Fruit fly (Drosophila melanogaster) whole organism, pupa: Measurements from ENCODE around the gene MFS10.

Source experiments
- CG10348 ChIP-seq: fragments of 200-800 bp; sonication (Bioruptor generic); IDR thresholded peaks from 2 replicates; pipeline ENCODE4 v1.3.6; 2022; ENCODE audit warnings: missing biosample characterization, missing genetic modification characterization
- CG12605 ChIP-seq: fragments of 200-800 bp; sonication (Bioruptor generic); IDR thresholded peaks from 2 replicates; pipeline ENCODE4 v1.3.6; 2022; ENCODE audit warnings: missing biosample characterization, missing genetic modification characterization
- CG13204 ChIP-seq: fragments of 200-800 bp; sonication (Bioruptor generic); optimal IDR thresholded peaks from 2 replicates; lab custom pipeline; 2018; ENCODE audit warnings: missing biosample characterization, mild to moderate bottlenecking, missing genetic modification characterization, moderate library complexity
- CG14655 ChIP-seq: fragments of 200-800 bp; sonication (Bioruptor generic); optimal IDR thresholded peaks from 3 replicates; lab custom pipeline; 2017; ENCODE audit warnings: mild to moderate bottlenecking, missing biosample characterization, missing genetic modification reagents, missing genetic modification characterization
- CG15710 ChIP-seq: fragments of 200-800 bp; sonication (Bioruptor generic); optimal IDR thresholded peaks from 2 replicates; lab custom pipeline; 2018; ENCODE audit warnings: missing biosample characterization, mild to moderate bottlenecking, missing genetic modification characterization, moderate library complexity
- CG17806 ChIP-seq: fragments of 200-800 bp; sonication (Bioruptor generic); optimal IDR thresholded peaks from 2 replicates; lab custom pipeline; 2018; ENCODE audit warnings: missing biosample characterization, mild to moderate bottlenecking, missing genetic modification characterization, moderate library complexity
- CG32121 ChIP-seq: fragments of 200-800 bp; sonication (Bioruptor generic); IDR thresholded peaks from 2 replicates; pipeline ENCODE4 v1.3.6; 2022; ENCODE audit warnings: missing biosample characterization, missing genetic modification characterization
- CG34367 ChIP-seq: fragments of 200-800 bp; sonication (Bioruptor generic); optimal IDR thresholded peaks from 2 replicates; lab custom pipeline; 2018; ENCODE audit warnings: missing biosample characterization, mild to moderate bottlenecking, missing genetic modification characterization
- CG4496 ChIP-seq: fragments of 200-800 bp; sonication (Bioruptor generic); IDR thresholded peaks from 3 replicates; pipeline ENCODE4 v1.3.6; 2022; ENCODE audit warnings: missing biosample characterization, missing genetic modification characterization
- CG8159 ChIP-seq: fragments of 200-800 bp; sonication (Bioruptor generic); optimal IDR thresholded peaks from 3 replicates; lab custom pipeline; 2018; ENCODE audit warnings: missing biosample characterization, mild to moderate bottlenecking, missing genetic modification characterization, moderate library complexity
- CG8301 ChIP-seq: fragments of 200-800 bp; sonication (Bioruptor generic); optimal IDR thresholded peaks from 2 replicates; lab custom pipeline; 2018; ENCODE audit warnings: missing biosample characterization, mild to moderate bottlenecking, missing genetic modification characterization
- CG9948 ChIP-seq: fragments of 200-800 bp; sonication (Bioruptor generic); optimal IDR thresholded peaks from 2 replicates; lab custom pipeline; 2018; ENCODE audit warnings: missing biosample characterization, mild to moderate bottlenecking, missing genetic modification characterization, moderate library complexity
- D1 ChIP-seq: fragments of 200-800 bp; sonication (Bioruptor generic); optimal IDR thresholded peaks from 2 replicates; lab custom pipeline; 2018; ENCODE audit warnings: missing biosample characterization, mild to moderate bottlenecking, missing genetic modification characterization, moderate library complexity
- EcR ChIP-seq: fragments of 200-800 bp; sonication (Bioruptor generic); optimal IDR thresholded peaks from 3 replicates; lab custom pipeline; 2019; ENCODE audit warnings: missing biosample characterization, missing genetic modification characterization, mild to moderate bottlenecking, moderate library complexity, missing genetic modification reagents
- Ets98B ChIP-seq: fragments of 200-800 bp; sonication (Bioruptor generic); IDR thresholded peaks from 2 replicates; pipeline ENCODE4 v1.3.6; 2022; ENCODE audit warnings: missing biosample characterization, missing genetic modification characterization
- Pif1A ChIP-seq: fragments of 200-800 bp; sonication (Bioruptor generic); optimal IDR thresholded peaks from 3 replicates; lab custom pipeline; 2016; ENCODE audit warnings: missing biosample characterization, missing genetic modification characterization
- Pif1B ChIP-seq: fragments of 200-800 bp; sonication (Bioruptor generic); optimal IDR thresholded peaks from 3 replicates; lab custom pipeline; 2016; ENCODE audit warnings: missing biosample characterization, missing genetic modification characterization
- Snoo ChIP-seq: fragments of 200-800 bp; sonication (Bioruptor generic); optimal IDR thresholded peaks from 3 replicates; lab custom pipeline; 2017; ENCODE audit warnings: missing biosample characterization, mild to moderate bottlenecking, missing genetic modification characterization, inconsistent platforms
- fd96Ca ChIP-seq: fragments of 200-800 bp; sonication (Bioruptor generic); IDR thresholded peaks from 3 replicates; pipeline ENCODE4 v1.3.6; 2022; ENCODE audit warnings: missing biosample characterization, missing genetic modification characterization
- gl ChIP-seq: fragments of 200-800 bp; sonication (Bioruptor generic); optimal IDR thresholded peaks from 2 replicates; lab custom pipeline; 2018; ENCODE audit warnings: missing biosample characterization, mild to moderate bottlenecking, missing genetic modification characterization
- rn ChIP-seq: fragments of 200-800 bp; sonication (Bioruptor generic); IDR thresholded peaks from 2 replicates; pipeline ENCODE4 v1.3.6; 2022; ENCODE audit warnings: missing biosample characterization, missing genetic modification characterization

MFS10 gene

DNA sequence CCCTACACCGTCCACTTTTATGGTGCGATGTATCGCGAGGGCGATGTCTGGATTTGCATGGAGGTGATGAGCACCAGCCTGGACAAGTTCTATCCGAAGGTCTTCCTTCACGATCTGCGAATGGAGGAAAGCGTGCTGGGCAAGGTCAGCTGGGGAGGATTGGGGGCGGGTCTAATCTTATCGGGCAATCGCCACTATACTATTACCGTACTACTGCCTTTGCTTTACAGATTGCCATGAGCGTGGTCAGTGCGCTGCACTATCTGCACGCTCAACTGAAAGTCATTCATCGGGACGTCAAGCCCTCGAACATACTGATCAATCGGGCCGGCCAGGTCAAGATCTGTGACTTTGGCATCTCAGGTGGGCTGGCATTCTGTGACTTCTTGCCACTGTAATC lies 37.0 kb upstream of the MFS10 start:
- TF ChIP-seq CG8301 (tag; lab: Kevin White, UChicago), result no peak
- no peak for TF ChIP-seq CG13204 (GFP tag; lab: Kevin White, UChicago)
- no peak for TF ChIP-seq CG4496 (GFP tag; lab: Robert Waterston, UW)
- no peak for TF ChIP-seq Pif1B (GFP tag; lab: Kevin White, UChicago)
- no peak for TF ChIP-seq CG12605 (GFP tag; lab: Robert Waterston, UW)
- no peak for TF ChIP-seq rn (GFP tag; lab: Robert Waterston, UW)
- no peak for TF ChIP-seq CG17806 (tag; lab: Kevin White, UChicago)
- TF ChIP-seq, all 21 proteins: peak for 0

DNA sequence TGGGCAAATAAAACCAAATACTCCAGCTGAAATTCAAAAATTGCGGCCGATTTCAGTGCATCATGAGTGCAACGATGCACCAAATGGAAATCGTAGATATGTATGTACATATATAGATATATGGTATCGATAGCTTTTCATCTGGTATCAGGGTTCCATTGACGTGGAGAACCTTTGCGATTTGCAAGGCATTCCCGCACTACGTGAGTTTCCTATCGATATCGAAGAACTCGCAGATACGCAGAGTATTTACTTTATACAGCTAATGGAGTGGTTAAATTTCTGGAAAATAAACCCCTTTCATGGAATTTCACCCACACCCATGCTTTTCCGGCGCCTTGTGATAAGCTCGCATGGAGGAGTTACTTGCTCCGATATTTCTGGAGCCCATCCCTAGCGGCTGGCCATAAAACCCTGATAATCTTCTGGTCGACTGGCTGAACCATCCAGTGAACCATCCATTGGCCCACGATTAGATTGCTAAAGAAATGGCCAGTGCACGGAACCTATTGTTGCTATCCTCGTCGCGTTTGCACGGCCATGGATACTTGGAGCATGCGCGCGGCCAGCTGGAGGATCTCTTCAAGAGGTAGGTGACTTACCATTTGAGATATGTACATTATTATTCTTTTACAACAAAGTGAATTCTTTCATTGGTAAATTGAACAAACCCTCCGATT lies 34.6 kb upstream of the MFS10 start, which contains the start of gene CG2200:
Gene CG2200, plus strand, starts transcription at position 215 of the 680 bp plus-strand sequence.
- TF ChIP-seq EcR (GFP tag; lab: Kevin White, UChicago) (no peak), CG15710 (peak; percentile 59), Pif1B (GFP tag; lab: Kevin White, UChicago) (peak; percentile 57), CG13204 (GFP tag; lab: Kevin White, UChicago) (no peak), CG34367 (peak; percentile 30), CG32121 (peak; percentile 74), rn (GFP tag; lab: Robert Waterston, UW) (0 out of 2 replicates have a peak, but pooled peaks have one; percentile 10), Pif1A (peak; percentile 61), CG10348 (GFP tag; lab: Robert Waterston, UW) (no peak), fd96Ca (peak; percentile 77; the same call in 2 of the 3 replicates), CG17806 (tag; lab: Kevin White, UChicago) (peak; percentile 54), CG4496 (GFP tag; lab: Robert Waterston, UW) (peak; percentile 69; the same call in 2 of the 3 replicates), D1 (tag; lab: Kevin White, UChicago) (no peak), CG12605 (GFP tag; lab: Robert Waterston, UW) (peak; percentile 62), gl (tag; lab: Kevin White, UChicago) (peak; percentile 30), Ets98B (GFP tag; lab: Robert Waterston, UW) (peak; percentile 76), CG8301 (tag; lab: Kevin White, UChicago) (peak; percentile 24), CG9948 (tag; lab: Kevin White, UChicago) (peak; percentile 23), CG14655 (GFP tag; lab: Kevin White, UChicago) (no peak), Snoo (tag; lab: Kevin White, UChicago) (peak; percentile 63), CG8159 (tag; lab: Kevin White, UChicago) (peak; percentile 42)

DNA sequence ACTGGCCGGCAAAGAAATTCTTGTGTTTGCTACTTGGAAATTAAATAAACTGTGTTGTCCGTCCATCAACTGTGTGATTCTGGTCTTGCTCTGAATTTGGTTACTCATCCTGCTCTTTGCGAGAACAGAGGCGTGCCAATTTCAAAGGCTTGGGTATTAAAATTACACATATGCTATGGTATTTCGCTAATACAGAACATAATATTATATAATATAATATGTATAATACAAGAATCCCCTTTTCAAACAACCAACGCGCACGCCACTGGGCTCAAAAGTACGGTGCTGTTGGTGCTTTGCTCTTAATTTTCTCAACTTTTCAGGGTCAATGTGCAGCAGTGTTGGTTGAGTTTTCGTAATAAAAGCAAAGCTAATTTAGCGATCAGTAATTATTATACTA lies 28.9 kb upstream of the MFS10 start:
- 0 out of 2 replicates have a peak, but pooled peaks have one; percentile 33 for TF ChIP-seq CG10348 (GFP tag; lab: Robert Waterston, UW)
- TF ChIP-seq CG8301 (tag; lab: Kevin White, UChicago), result peak; percentile 47
- TF ChIP-seq CG15710, result peak; percentile 55
- peak; percentile 43 for TF ChIP-seq CG17806 (tag; lab: Kevin White, UChicago)
- no peak for TF ChIP-seq CG13204 (GFP tag; lab: Kevin White, UChicago)
- TF ChIP-seq Ets98B (GFP tag; lab: Robert Waterston, UW), result peak; percentile 76
- peak; percentile 76; the same call in 1 of the 2 replicates for TF ChIP-seq CG32121
- no peak for TF ChIP-seq EcR (GFP tag; lab: Kevin White, UChicago)
- TF ChIP-seq Pif1A, result peak; percentile 44
- peak; percentile 37; the same call in 1 of the 2 replicates for TF ChIP-seq CG12605 (GFP tag; lab: Robert Waterston, UW)
- TF ChIP-seq CG14655 (GFP tag; lab: Kevin White, UChicago), result no peak
- TF ChIP-seq CG8159 (tag; lab: Kevin White, UChicago), result peak; percentile 28
- TF ChIP-seq CG9948 (tag; lab: Kevin White, UChicago), result peak; percentile 52
- TF ChIP-seq CG34367, result peak; percentile 29
- TF ChIP-seq fd96Ca, result peak; percentile 81
- TF ChIP-seq Snoo (tag; lab: Kevin White, UChicago), result peak; percentile 73
- TF ChIP-seq D1 (tag; lab: Kevin White, UChicago), result no peak
- peak; percentile 90 for TF ChIP-seq CG4496 (GFP tag; lab: Robert Waterston, UW)
- no peak for TF ChIP-seq gl (tag; lab: Kevin White, UChicago)
- peak; percentile 38; the same call in 1 of the 2 replicates for TF ChIP-seq rn (GFP tag; lab: Robert Waterston, UW)
- TF ChIP-seq Pif1B (GFP tag; lab: Kevin White, UChicago), result peak; percentile 59

DNA sequence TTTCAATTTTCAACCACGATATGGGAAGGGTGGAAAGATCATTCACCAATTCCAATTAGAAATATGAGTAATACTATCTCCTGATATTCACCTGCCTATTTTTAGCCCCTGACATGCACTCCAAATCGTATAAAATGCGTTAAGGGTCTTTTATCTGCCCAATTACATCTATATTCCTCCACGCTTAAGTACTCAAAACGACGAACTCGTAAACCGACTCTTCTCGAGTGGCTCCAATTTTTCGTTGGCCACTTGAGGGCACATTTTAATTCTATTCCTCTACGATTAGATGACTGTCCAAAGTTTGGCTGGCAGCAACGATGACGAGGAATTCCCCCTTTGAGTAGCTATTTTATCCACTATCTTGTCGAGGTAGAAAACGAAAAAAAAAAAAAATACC lies 27.0 kb upstream of the MFS10 start:
- TF ChIP-seq Snoo (tag; lab: Kevin White, UChicago) (no peak), CG15710 (no peak), CG9948 (tag; lab: Kevin White, UChicago) (no peak), fd96Ca (no peak), CG14655 (GFP tag; lab: Kevin White, UChicago) (no peak), CG8159 (tag; lab: Kevin White, UChicago) (no peak), CG4496 (GFP tag; lab: Robert Waterston, UW) (no peak), gl (tag; lab: Kevin White, UChicago) (no peak), CG13204 (GFP tag; lab: Kevin White, UChicago) (no peak), EcR (GFP tag; lab: Kevin White, UChicago) (no peak), Ets98B (GFP tag; lab: Robert Waterston, UW) (no peak), CG17806 (tag; lab: Kevin White, UChicago) (no peak), Pif1B (GFP tag; lab: Kevin White, UChicago) (no peak), CG8301 (tag; lab: Kevin White, UChicago) (no peak), CG32121 (no peak), CG34367 (no peak), D1 (tag; lab: Kevin White, UChicago) (no peak), CG12605 (GFP tag; lab: Robert Waterston, UW) (no peak)

DNA sequence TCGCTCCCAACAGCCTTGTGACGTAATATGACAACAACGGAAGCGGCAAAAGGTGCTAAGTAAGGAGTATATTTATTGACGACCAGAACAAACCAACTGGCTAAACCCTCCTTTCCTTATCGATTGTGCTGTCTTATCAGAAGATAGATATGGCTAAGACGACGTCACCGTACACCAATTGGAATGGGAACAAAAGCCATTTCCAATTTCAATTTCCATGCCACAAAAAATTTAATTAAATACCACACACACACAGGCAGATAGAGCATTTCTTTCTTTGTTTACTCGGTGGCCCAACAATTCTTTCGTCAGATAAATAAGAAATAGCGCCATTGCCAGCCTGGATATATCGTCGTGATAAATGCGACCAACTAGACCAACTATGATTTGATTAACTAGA lies 24.2 kb upstream of the MFS10 start:
- TF ChIP-seq fd96Ca (no peak), CG32121 (no peak), Ets98B (GFP tag; lab: Robert Waterston, UW) (no peak), rn (GFP tag; lab: Robert Waterston, UW) (no peak), Snoo (tag; lab: Kevin White, UChicago) (no peak), CG9948 (tag; lab: Kevin White, UChicago) (no peak), CG13204 (GFP tag; lab: Kevin White, UChicago) (no peak), CG10348 (GFP tag; lab: Robert Waterston, UW) (no peak), CG8301 (tag; lab: Kevin White, UChicago) (no peak), D1 (tag; lab: Kevin White, UChicago) (no peak), CG15710 (no peak), EcR (GFP tag; lab: Kevin White, UChicago) (no peak), CG17806 (tag; lab: Kevin White, UChicago) (no peak), Pif1A (no peak), gl (tag; lab: Kevin White, UChicago) (no peak), CG8159 (tag; lab: Kevin White, UChicago) (no peak), CG12605 (GFP tag; lab: Robert Waterston, UW) (no peak), CG34367 (no peak)
